Worm (Caenorhabditis elegans) whole organism, L4 larva: ENCODE measurements around the gene T27E7.9.

Experiments
- Y75B8A.6 ChIP-seq: fragments of 200-800 bp; sonication (Bioruptor generic); IDR thresholded peaks from 2 replicates; pipeline ENCODE4 v1.3.6; 2022; ENCODE audit warnings: missing genetic modification reagents, missing genetic modification characterization, missing compliant biosample characterization
- ZK546.5 ChIP-seq, 2 experiments: sonication (generic microtip); optimal IDR thresholded peaks; 2 replicates each; lab custom pipeline; 2017; ENCODE audit warnings: missing biosample characterization in 2 of 2, missing genetic modification characterization in 2 of 2
- ceh-82 ChIP-seq: sonication (generic microtip); optimal IDR thresholded peaks from 2 replicates; lab custom pipeline; 2017; ENCODE audit warnings: missing biosample characterization, missing genetic modification characterization
- fos-1 ChIP-seq: fragments of 150-350 bp; optimal IDR thresholded peaks from 2 replicates; lab custom pipeline; 2014; ENCODE audit warnings: missing biosample characterization, missing genetic modification characterization
- pha-4 ChIP-seq, 2 experiments: fragments of 150-350 bp in 1 of 2; fragments of 200-800 bp in 1 of 2; sonication (Bioruptor generic) in 1 of 2; IDR thresholded peaks in 1 of 2; optimal IDR thresholded peaks in 1 of 2; 2 replicates each; pipeline versions ENCODE4 v1.3.6 to Lab custom; 2014 to 2022; ENCODE audit warnings: missing genetic modification characterization in 2 of 2, missing genetic modification reagents in 2 of 2, missing biosample characterization in 1 of 2, missing compliant biosample characterization in 1 of 2
- pqm-1 ChIP-seq: sonication (generic microtip); optimal IDR thresholded peaks from 2 replicates; lab custom pipeline; 2017; ENCODE audit warnings: missing biosample characterization, missing genetic modification characterization

ce11 chrIV:14586759-14587158 lies 37.6 kb upstream of the T27E7.9 start:
- TF ChIP-seq pha-4 (GFP tag; IDR thresholded peaks at IDR 0.05; lab: Robert Waterston, UW) (no peak), pha-4 (tag; optimal IDR thresholded peaks at IDR 0.05; lab: Kevin White, UChicago) (no peak), ceh-82 (no peak), pqm-1 (tag; lab: Kevin White, UChicago) (no peak), fos-1 (tag; lab: Kevin White, UChicago) (no peak), ZK546.5 (tag; optimal IDR thresholded peaks at IDR 0.05; lab: Kevin White, UChicago) (no peak), Y75B8A.6 (GFP tag; lab: Robert Waterston, UW) (no peak)
